Worm (Caenorhabditis elegans) whole organism, midembryonic: ENCODE results near the gene tag-164.

Source experiments
- T22C8.4 ChIP-seq: fragments of 200-800 bp; sonication (Bioruptor generic); IDR thresholded peaks from 2 replicates; pipeline ENCODE4 v1.3.6; 2022; ENCODE audit warnings: missing genetic modification characterization, missing compliant biosample characterization
- cog-1 ChIP-seq: sonication (generic microtip); optimal IDR thresholded peaks from 2 replicates; lab custom pipeline; 2016; ENCODE audit warnings: missing genetic modification characterization, missing compliant biosample characterization
- flt-1 ChIP-seq: fragments of 200-800 bp; sonication (Bioruptor generic); IDR thresholded peaks from 2 replicates; pipeline ENCODE4 v1.3.6; 2022; ENCODE audit warnings: missing genetic modification characterization, missing compliant biosample characterization
- klf-2 ChIP-seq: fragments of 200-800 bp; sonication (Bioruptor generic); conservative IDR thresholded peaks from 2 replicates; pipeline ENCODE4 v1.3.6; 2022; ENCODE audit warnings: missing genetic modification reagents, missing genetic modification characterization, missing compliant biosample characterization
- med-1 ChIP-seq: sonication (generic microtip); optimal IDR thresholded peaks from 2 replicates; lab custom pipeline; 2017; ENCODE audit warnings: missing genetic modification characterization, mild to moderate bottlenecking, missing compliant biosample characterization, antibody characterized with exemption, missing genetic modification reagents; ENCODE audit not compliant: insufficient read depth
- ref-1 ChIP-seq: fragments of 200-800 bp; sonication (Bioruptor generic); conservative IDR thresholded peaks from 2 replicates; pipeline ENCODE4 v1.3.6; 2022; ENCODE audit warnings: missing genetic modification reagents, missing genetic modification characterization, missing compliant biosample characterization
- tab-1 ChIP-seq: fragments of 200-800 bp; sonication (Bioruptor generic); IDR thresholded peaks from 2 replicates; pipeline ENCODE4 v1.3.6; 2022; ENCODE audit warnings: missing genetic modification characterization, missing compliant biosample characterization
- ztf-23 ChIP-seq: fragments of 200-800 bp; sonication (Bioruptor generic); IDR thresholded peaks from 2 replicates; pipeline ENCODE4 v1.3.6; 2022; ENCODE audit warnings: missing genetic modification reagents, missing genetic modification characterization, missing compliant biosample characterization
- ztf-29 ChIP-seq: fragments of 200-800 bp; sonication (Bioruptor generic); IDR thresholded peaks from 2 replicates; pipeline ENCODE4 v1.3.6; 2022; ENCODE audit warnings: missing genetic modification reagents, missing genetic modification characterization, missing compliant biosample characterization

Gene tag-164

ce11 chrIII:13436843-13437242 lies 22.5 kb upstream of the tag-164 start, which contains the start of gene F45G2.9:
Gene F45G2.9, minus strand, starts transcription at chrIII:13436943.
- no peak for TF ChIP-seq med-1 (GFP tag; lab: Kevin White, UChicago)
- TF ChIP-seq tab-1 (GFP tag; lab: Robert Waterston, UW): no peak
- TF ChIP-seq ref-1 (GFP tag; lab: Robert Waterston, UW): no peak
- TF ChIP-seq klf-2 (GFP tag; lab: Robert Waterston, UW): no peak
- TF ChIP-seq T22C8.4 (GFP tag; lab: Robert Waterston, UW): no peak
- TF ChIP-seq ztf-23 (GFP tag; lab: Robert Waterston, UW): no peak
- TF ChIP-seq flt-1 (GFP tag; lab: Robert Waterston, UW): no peak
- TF ChIP-seq ztf-29 (GFP tag; lab: Robert Waterston, UW): no peak
- TF ChIP-seq cog-1: no peak

ce11 chrIII:13439415-13439814 lies 19.9 kb upstream of the tag-164 start, which contains the start of gene ciao-2B:
Gene ciao-2B, minus strand, starts transcription at chrIII:13439544.
- no peak for TF ChIP-seq med-1 (GFP tag; lab: Kevin White, UChicago)
- no peak for TF ChIP-seq ref-1 (GFP tag; lab: Robert Waterston, UW)
- no peak for TF ChIP-seq tab-1 (GFP tag; lab: Robert Waterston, UW)
- no peak for TF ChIP-seq klf-2 (GFP tag; lab: Robert Waterston, UW)
- TF ChIP-seq flt-1 (GFP tag; lab: Robert Waterston, UW): no peak
- no peak for TF ChIP-seq ztf-29 (GFP tag; lab: Robert Waterston, UW)
- no peak for TF ChIP-seq cog-1
- TF ChIP-seq T22C8.4 (GFP tag; lab: Robert Waterston, UW): no peak
- no peak for TF ChIP-seq ztf-23 (GFP tag; lab: Robert Waterston, UW)

ce11 chrIII:13446865-13447264 lies 12.5 kb upstream of the tag-164 start:
- peak; percentile 65; the same call in 1 of the 2 replicates for TF ChIP-seq flt-1 (GFP tag; lab: Robert Waterston, UW)

- 0 out of 2 replicates have a peak, but pooled peaks have one; percentile 21 for TF ChIP-seq tab-1 (GFP tag; lab: Robert Waterston, UW)
Measured at ce11 chrIII:13448235-13448634, 11.1 kb upstream of the tag-164 start.

ce11 chrIII:13452824-13453223 lies 6.5 kb upstream of the tag-164 start:
- no peak for TF ChIP-seq cog-1
- TF ChIP-seq ztf-29 (GFP tag; lab: Robert Waterston, UW): no peak
- no peak for TF ChIP-seq ztf-23 (GFP tag; lab: Robert Waterston, UW)
- TF ChIP-seq T22C8.4 (GFP tag; lab: Robert Waterston, UW): no peak
- no peak for TF ChIP-seq tab-1 (GFP tag; lab: Robert Waterston, UW)
- no peak for TF ChIP-seq klf-2 (GFP tag; lab: Robert Waterston, UW)
- no peak for TF ChIP-seq ref-1 (GFP tag; lab: Robert Waterston, UW)
- TF ChIP-seq med-1 (GFP tag; lab: Kevin White, UChicago): no peak

ce11 chrIII:13455207-13455606 lies 4.1 kb upstream of the tag-164 start, which contains the start of gene cua-1:
Gene cua-1, minus strand, starts transcription at chrIII:13455307.
- no peak for TF ChIP-seq klf-2 (GFP tag; lab: Robert Waterston, UW)
- TF ChIP-seq ref-1 (GFP tag; lab: Robert Waterston, UW): no peak
- no peak for TF ChIP-seq ztf-23 (GFP tag; lab: Robert Waterston, UW)
- TF ChIP-seq T22C8.4 (GFP tag; lab: Robert Waterston, UW): no peak

ce11 chrIII:13455816-13456215 lies 3.5 kb upstream of the tag-164 start:
- TF ChIP-seq klf-2 (GFP tag; lab: Robert Waterston, UW): no peak
- TF ChIP-seq ztf-29 (GFP tag; lab: Robert Waterston, UW): no peak
- no peak for TF ChIP-seq T22C8.4 (GFP tag; lab: Robert Waterston, UW)
- TF ChIP-seq ztf-23 (GFP tag; lab: Robert Waterston, UW): no peak
- TF ChIP-seq ref-1 (GFP tag; lab: Robert Waterston, UW): no peak
- TF ChIP-seq tab-1 (GFP tag; lab: Robert Waterston, UW): no peak
- no peak for TF ChIP-seq cog-1

- TF ChIP-seq ztf-23 (GFP tag; lab: Robert Waterston, UW) (no peak), ztf-29 (GFP tag; lab: Robert Waterston, UW) (no peak), flt-1 (GFP tag; lab: Robert Waterston, UW) (no peak), klf-2 (GFP tag; lab: Robert Waterston, UW) (no peak), ref-1 (GFP tag; lab: Robert Waterston, UW) (no peak), cog-1 (no peak), tab-1 (GFP tag; lab: Robert Waterston, UW) (no peak), med-1 (GFP tag; lab: Kevin White, UChicago) (no peak), T22C8.4 (GFP tag; lab: Robert Waterston, UW) (no peak)
Measured at ce11 chrIII:13457305-13457704, 2.0 kb upstream of the tag-164 start.

ce11 chrIII:13461535-13461934 lies 2.2 kb downstream of the tag-164 start:
- TF ChIP-seq tab-1 (GFP tag; lab: Robert Waterston, UW) (no peak), cog-1 (no peak), med-1 (GFP tag; lab: Kevin White, UChicago) (no peak), klf-2 (GFP tag; lab: Robert Waterston, UW) (no peak), T22C8.4 (GFP tag; lab: Robert Waterston, UW) (no peak), ztf-23 (GFP tag; lab: Robert Waterston, UW) (no peak), ztf-29 (GFP tag; lab: Robert Waterston, UW) (no peak), flt-1 (GFP tag; lab: Robert Waterston, UW) (no peak), ref-1 (GFP tag; lab: Robert Waterston, UW) (no peak)

ce11 chrIII:13462138-13462634 lies 2.8 kb downstream of the tag-164 start, which contains the start of the genes abcf-2 and T27E9.2:
Gene abcf-2, minus strand, starts transcription at chrIII:13462238.
Gene T27E9.2, minus strand, starts transcription at chrIII:13462584.
- TF ChIP-seq tab-1 (GFP tag; lab: Robert Waterston, UW): no peak
